Fruit fly (Drosophila melanogaster) whole organism, embryonic: Measurements from ENCODE around the gene CG13842.
A peak's percentile ranks its signal among the peaks of the same experiment; 100 is the strongest.

Source experiments
- Ada2b ChIP-seq: fragments of 200-800 bp; sonication (Bioruptor generic); IDR thresholded peaks from 2 replicates; pipeline ENCODE4 v1.3.6; 2022; ENCODE audit warnings: missing biosample characterization, missing genetic modification characterization
- Asciz ChIP-seq: fragments of 200-800 bp; sonication (Bioruptor generic); optimal IDR thresholded peaks from 2 replicates; lab custom pipeline; 2017; ENCODE audit warnings: missing biosample characterization, mild to moderate bottlenecking, missing genetic modification characterization, missing genetic modification reagents
- BtbVII ChIP-seq: fragments of 200-800 bp; sonication (Bioruptor generic); optimal IDR thresholded peaks from 3 replicates; lab custom pipeline; 2017; ENCODE audit warnings: missing biosample characterization, mild to moderate bottlenecking, missing genetic modification characterization
- CG10274 ChIP-seq: fragments of 200-800 bp; sonication (Bioruptor generic); optimal IDR thresholded peaks from 3 replicates; lab custom pipeline; 2017; ENCODE audit warnings: missing biosample characterization, mild to moderate bottlenecking, missing genetic modification characterization
- CG10431 ChIP-seq: fragments of 200-800 bp; sonication (Bioruptor generic); optimal IDR thresholded peaks from 3 replicates; lab custom pipeline; 2018; ENCODE audit warnings: missing biosample characterization, mild to moderate bottlenecking, missing genetic modification characterization
- CG11695 ChIP-seq: fragments of 200-800 bp; sonication (Bioruptor generic); IDR thresholded peaks from 3 replicates; pipeline ENCODE4 v1.3.6; 2022; ENCODE audit warnings: missing biosample characterization, missing genetic modification characterization
- CG12769 ChIP-seq: fragments of 200-800 bp; sonication (Bioruptor generic); optimal IDR thresholded peaks from 2 replicates; lab custom pipeline; 2019; ENCODE audit warnings: missing biosample characterization, mild to moderate bottlenecking, missing genetic modification characterization, moderate library complexity
- CG13287 ChIP-seq: fragments of 200-800 bp; sonication (Bioruptor generic); IDR thresholded peaks from 2 replicates; pipeline ENCODE4 v1.3.6; 2022; ENCODE audit warnings: missing biosample characterization, missing genetic modification characterization; ENCODE audit not compliant: partially characterized antibody
- CG13624 ChIP-seq: fragments of 200-800 bp; sonication (Bioruptor generic); optimal IDR thresholded peaks from 2 replicates; lab custom pipeline; 2016; ENCODE audit warnings: missing biosample characterization, missing genetic modification characterization
- CG15601 ChIP-seq: fragments of 200-800 bp; sonication (Bioruptor generic); optimal IDR thresholded peaks from 3 replicates; lab custom pipeline; 2019; ENCODE audit warnings: missing biosample characterization, mild to moderate bottlenecking, missing genetic modification characterization, moderate library complexity
- CG16815 ChIP-seq: fragments of 200-800 bp; sonication (Bioruptor generic); optimal IDR thresholded peaks from 3 replicates; lab custom pipeline; 2017; ENCODE audit warnings: missing biosample characterization, mild to moderate bottlenecking, missing genetic modification characterization
- CG17359 ChIP-seq: fragments of 200-800 bp; sonication (Bioruptor generic); optimal IDR thresholded peaks from 3 replicates; lab custom pipeline; 2018; ENCODE audit warnings: missing biosample characterization, mild to moderate bottlenecking, missing genetic modification characterization, moderate library complexity
- CG2712 ChIP-seq: fragments of 200-800 bp; optimal IDR thresholded peaks from 3 replicates; lab custom pipeline; 2019; ENCODE audit warnings: missing biosample characterization, mild to moderate bottlenecking, missing genetic modification characterization, moderate library complexity
- CG2875 ChIP-seq: fragments of 200-800 bp; sonication (Bioruptor generic); optimal IDR thresholded peaks from 2 replicates; lab custom pipeline; 2017; ENCODE audit warnings: missing biosample characterization, mild to moderate bottlenecking, missing genetic modification characterization, missing genetic modification reagents
- CG30020 ChIP-seq: fragments of 200-800 bp; optimal IDR thresholded peaks from 2 replicates; lab custom pipeline; 2019; ENCODE audit warnings: missing biosample characterization, mild to moderate bottlenecking, missing genetic modification characterization, moderate library complexity
- CG31441 ChIP-seq: fragments of 200-800 bp; sonication (Bioruptor generic); IDR thresholded peaks from 2 replicates; pipeline ENCODE4 v1.3.6; 2022; ENCODE audit warnings: missing biosample characterization, missing genetic modification characterization
- CG34422 ChIP-seq: fragments of 200-800 bp; sonication (Bioruptor generic); IDR thresholded peaks from 3 replicates; pipeline ENCODE4 v1.3.6; 2022; ENCODE audit warnings: missing biosample characterization, missing genetic modification characterization
- CG6791 ChIP-seq: fragments of 200-800 bp; sonication (Bioruptor generic); IDR thresholded peaks from 3 replicates; pipeline ENCODE4 v1.3.6; 2022; ENCODE audit warnings: missing biosample characterization, missing genetic modification characterization; ENCODE audit not compliant: partially characterized antibody
- CG7928 ChIP-seq: fragments of 200-800 bp; sonication (Bioruptor generic); optimal IDR thresholded peaks from 2 replicates; lab custom pipeline; 2017; ENCODE audit warnings: missing biosample characterization, mild to moderate bottlenecking, missing genetic modification characterization
- CG8924 ChIP-seq: fragments of 200-800 bp; optimal IDR thresholded peaks from 3 replicates; lab custom pipeline; 2019; ENCODE audit warnings: missing biosample characterization, mild to moderate bottlenecking, missing genetic modification characterization, moderate library complexity
- CG9817 ChIP-seq: fragments of 200-800 bp; sonication (Bioruptor generic); optimal IDR thresholded peaks from 2 replicates; lab custom pipeline; 2018; ENCODE audit warnings: missing biosample characterization, mild to moderate bottlenecking, missing genetic modification characterization, moderate library complexity
- D ChIP-seq, 2 experiments: fragments of 200-800 bp in 1 of 2; fragments of >200 bp in 1 of 2; sonication (Bioruptor generic) in 1 of 2; optimal IDR thresholded peaks; 2 replicates in 1 of 2; 3 replicates in 1 of 2; lab custom pipeline; 2017; ENCODE audit warnings: mild to moderate bottlenecking in 1 of 2, missing biosample characterization in 1 of 2, missing genetic modification characterization in 1 of 2, missing genetic modification reagents in 1 of 2
- Dfd ChIP-seq, 2 experiments: fragments of >200 bp; optimal IDR thresholded peaks; 2 replicates each; lab custom pipeline; 2017; ENCODE audit warnings: missing biosample characterization in 2 of 2, missing genetic modification characterization in 2 of 2
- Doc3 ChIP-seq: fragments of 200-800 bp; sonication (Bioruptor generic); IDR thresholded peaks from 3 replicates; pipeline ENCODE4 v1.3.6; 2022; ENCODE audit warnings: missing biosample characterization, missing genetic modification characterization; ENCODE audit not compliant: partially characterized antibody
- E2f2 ChIP-seq: fragments of 200-800 bp; sonication (Bioruptor generic); IDR thresholded peaks from 2 replicates; pipeline ENCODE4 v1.3.6; 2022; ENCODE audit warnings: missing biosample characterization, missing genetic modification characterization
- ERR ChIP-seq: fragments of 200-800 bp; sonication (Bioruptor generic); optimal IDR thresholded peaks from 2 replicates; lab custom pipeline; 2016; ENCODE audit warnings: missing biosample characterization, missing genetic modification characterization
- Eip74EF ChIP-seq, 2 experiments: fragments of 200-800 bp in 1 of 2; fragments of >200 bp in 1 of 2; sonication (Bioruptor generic) in 1 of 2; optimal IDR thresholded peaks; 2 replicates each; lab custom pipeline; 2017 to 2019; ENCODE audit warnings: missing biosample characterization in 2 of 2, missing genetic modification characterization in 2 of 2, mild to moderate bottlenecking in 1 of 2, moderate library complexity in 1 of 2
- HLH3B ChIP-seq: fragments of 200-800 bp; sonication (Bioruptor generic); IDR thresholded peaks from 2 replicates; pipeline ENCODE4 v1.3.6; 2022; ENCODE audit warnings: missing biosample characterization, missing genetic modification characterization
- HmgZ ChIP-seq: fragments of 200-800 bp; sonication (Bioruptor generic); optimal IDR thresholded peaks from 2 replicates; lab custom pipeline; 2018; ENCODE audit warnings: missing biosample characterization, mild to moderate bottlenecking, missing genetic modification characterization
- Nf-YA ChIP-seq: fragments of 200-800 bp; sonication (Bioruptor generic); IDR thresholded peaks from 2 replicates; pipeline ENCODE4 v1.3.6; 2022; ENCODE audit warnings: missing biosample characterization, missing genetic modification characterization
- Stat92E ChIP-seq, 3 experiments: fragments of >200 bp in 2 of 3; fragments of 200-800 bp in 1 of 3; sonication (Bioruptor generic) in 1 of 3; optimal IDR thresholded peaks; 2 replicates each; lab custom pipeline; 2017 to 2019; ENCODE audit warnings: missing biosample characterization in 3 of 3, missing genetic modification characterization in 3 of 3, mild to moderate bottlenecking in 1 of 3, moderate library complexity in 1 of 3
- bcd ChIP-seq: fragments of 200-800 bp; sonication (Bioruptor generic); optimal IDR thresholded peaks from 2 replicates; lab custom pipeline; 2017; ENCODE audit warnings: missing biosample characterization, mild to moderate bottlenecking, missing genetic modification characterization
- cato ChIP-seq: fragments of 200-800 bp; sonication (Bioruptor generic); optimal IDR thresholded peaks from 2 replicates; lab custom pipeline; 2016; ENCODE audit warnings: missing biosample characterization, missing genetic modification characterization, borderline replicate concordance
- ci ChIP-seq: fragments of 200-800 bp; sonication (Bioruptor generic); IDR thresholded peaks from 3 replicates; pipeline ENCODE4 v1.3.6; 2022; ENCODE audit warnings: missing biosample characterization, missing genetic modification characterization
- croc ChIP-seq: fragments of 200-800 bp; sonication (Bioruptor generic); conservative IDR thresholded peaks from 3 replicates; pipeline ENCODE4 v1.3.6; 2022; ENCODE audit warnings: missing biosample characterization, missing genetic modification characterization
- crp ChIP-seq, 2 experiments: fragments of 200-800 bp; sonication (Bioruptor generic); optimal IDR thresholded peaks; 2 replicates in 1 of 2; 3 replicates in 1 of 2; lab custom pipeline; 2017; ENCODE audit warnings: missing biosample characterization in 2 of 2, missing genetic modification characterization in 2 of 2, mild to moderate bottlenecking in 1 of 2, moderate library complexity in 1 of 2
- eve ChIP-seq, 2 experiments: fragments of >200 bp; optimal IDR thresholded peaks; 2 replicates each; lab custom pipeline; 2017; ENCODE audit warnings: missing biosample characterization in 2 of 2, missing genetic modification characterization in 2 of 2
- exex ChIP-seq: fragments of 200-800 bp; sonication (Bioruptor generic); optimal IDR thresholded peaks from 4 replicates; lab custom pipeline; 2018; ENCODE audit warnings: missing biosample characterization, mild to moderate bottlenecking, missing genetic modification characterization, moderate library complexity
- gce ChIP-seq: fragments of 200-800 bp; sonication (Bioruptor generic); IDR thresholded peaks from 3 replicates; pipeline ENCODE4 v1.3.6; 2022; ENCODE audit warnings: missing biosample characterization, missing genetic modification characterization
- onecut ChIP-seq: fragments of 200-800 bp; sonication (Bioruptor generic); IDR thresholded peaks from 2 replicates; pipeline ENCODE4 v1.3.6; 2022; ENCODE audit warnings: missing biosample characterization, missing genetic modification characterization
- pros ChIP-seq: fragments of 200-800 bp; sonication (Bioruptor generic); optimal IDR thresholded peaks from 3 replicates; lab custom pipeline; 2019; ENCODE audit warnings: missing biosample characterization, mild to moderate bottlenecking, missing genetic modification characterization, moderate library complexity
- rib ChIP-seq: fragments of 200-800 bp; sonication (Bioruptor generic); IDR thresholded peaks from 2 replicates; pipeline ENCODE4 v1.3.6; 2022; ENCODE audit warnings: missing biosample characterization, missing genetic modification characterization
- row ChIP-seq: fragments of 200-800 bp; sonication (Bioruptor generic); IDR thresholded peaks from 3 replicates; pipeline ENCODE4 v1.3.6; 2022; ENCODE audit warnings: missing biosample characterization, missing genetic modification characterization
- schlank ChIP-seq: fragments of 200-800 bp; sonication (Bioruptor generic); optimal IDR thresholded peaks from 2 replicates; lab custom pipeline; 2018; ENCODE audit warnings: missing biosample characterization, mild to moderate bottlenecking, missing genetic modification characterization
- slou ChIP-seq: fragments of 200-800 bp; sonication (Bioruptor generic); optimal IDR thresholded peaks from 3 replicates; lab custom pipeline; 2016; ENCODE audit warnings: missing biosample characterization, missing genetic modification characterization
- tap ChIP-seq: fragments of 200-800 bp; optimal IDR thresholded peaks from 3 replicates; lab custom pipeline; 2019; ENCODE audit warnings: missing biosample characterization, mild to moderate bottlenecking, missing genetic modification characterization, moderate library complexity
- unc-4 ChIP-seq: fragments of 200-800 bp; sonication (Bioruptor generic); IDR thresholded peaks from 2 replicates; pipeline ENCODE4 v1.3.6; 2022; ENCODE audit warnings: missing biosample characterization, missing genetic modification characterization; ENCODE audit not compliant: partially characterized antibody
- vnd ChIP-seq: fragments of 200-800 bp; sonication (Bioruptor generic); IDR thresholded peaks from 3 replicates; pipeline ENCODE4 v1.3.6; 2022; ENCODE audit warnings: missing biosample characterization, missing genetic modification characterization; ENCODE audit not compliant: partially characterized antibody
- wdn ChIP-seq: fragments of 200-800 bp; sonication (Bioruptor generic); IDR thresholded peaks from 2 replicates; pipeline ENCODE4 v1.3.6; 2022; ENCODE audit warnings: missing biosample characterization, missing genetic modification characterization

The CG13842 gene

DNA sequence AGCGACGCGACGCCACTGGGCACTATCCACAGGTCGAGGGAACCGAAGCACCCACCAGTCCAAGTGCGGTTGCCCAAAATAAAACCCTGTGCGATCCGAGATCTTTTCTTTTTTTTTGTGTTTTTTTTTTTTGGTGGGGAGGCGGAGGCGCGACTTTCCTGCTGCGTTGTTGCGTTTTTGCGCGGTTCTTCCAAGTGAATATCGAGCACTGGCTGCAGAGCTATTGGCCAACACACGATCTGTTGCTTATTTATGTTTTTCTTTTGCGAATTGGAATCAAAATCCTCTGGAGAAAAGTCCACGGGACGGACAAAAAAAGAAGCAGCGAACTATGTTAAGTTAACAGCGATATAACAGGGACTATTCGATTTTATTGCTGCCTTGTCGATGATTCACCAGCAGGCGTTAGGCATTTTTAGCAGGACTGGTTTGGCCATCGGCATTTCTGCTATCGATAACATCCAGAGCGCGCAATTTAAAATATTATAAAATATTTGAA lies 13.8 kb upstream of the CG13842 start, which contains the start of gene wge (continued):
- peak; percentile 69 for TF ChIP-seq unc-4 (GFP tag; lab: Robert Waterston, UW)
- TF ChIP-seq tap (tag; lab: Kevin White, UChicago): no peak
- TF ChIP-seq Doc3 (GFP tag; lab: Robert Waterston, UW): peak; percentile 44; the same call in 2 of the 3 replicates
- no peak for TF ChIP-seq wdn
- TF ChIP-seq croc (GFP tag; lab: Robert Waterston, UW): no peak
- no peak for TF ChIP-seq CG10431 (GFP tag; lab: Kevin White, UChicago)
- TF ChIP-seq CG30020 (tag; lab: Kevin White, UChicago): no peak
- TF ChIP-seq eve (GFP tag; optimal IDR thresholded peaks at IDR 0.05; lab: Kevin White, UChicago): no peak
- peak; percentile 22 for TF ChIP-seq HmgZ
- no peak for TF ChIP-seq Stat92E (GFP tag; optimal IDR thresholded peaks at IDR 0.05; lab: Kevin White, UChicago)
- TF ChIP-seq CG9817: no peak
- TF ChIP-seq BtbVII (GFP tag; lab: Kevin White, UChicago): no peak
- TF ChIP-seq exex (tag; lab: Kevin White, UChicago): no peak
- no peak for TF ChIP-seq pros
- TF ChIP-seq cato: no peak
- TF ChIP-seq HLH3B: no peak
- peak; percentile 96 for TF ChIP-seq E2f2 (GFP tag; lab: Robert Waterston, UW)
- no peak for TF ChIP-seq Dfd (GFP tag; optimal IDR thresholded peaks at IDR 0.05; lab: Kevin White, UChicago)
- TF ChIP-seq CG13287: peak; percentile 79
- TF ChIP-seq bcd: no peak
- TF ChIP-seq vnd: peak; percentile 38; the same call in 1 of the 3 replicates
- TF ChIP-seq CG11695: no peak
- TF ChIP-seq CG8924 (tag; lab: Kevin White, UChicago): no peak
- no peak for TF ChIP-seq ci
- TF ChIP-seq Nf-YA (GFP tag; lab: Robert Waterston, UW): no peak
- no peak for TF ChIP-seq ERR (GFP tag; lab: Kevin White, UChicago)
- no peak for TF ChIP-seq onecut
- no peak for TF ChIP-seq CG15601 (tag; lab: Kevin White, UChicago)
- no peak for TF ChIP-seq gce (GFP tag; lab: Robert Waterston, UW)
- TF ChIP-seq Ada2b (GFP tag; lab: Robert Waterston, UW): no peak
- no peak for TF ChIP-seq schlank (tag; lab: Kevin White, UChicago)
- peak; percentile 74 for TF ChIP-seq CG6791
- no peak for TF ChIP-seq Asciz (GFP tag; lab: Kevin White, UChicago)
- no peak for TF ChIP-seq CG7928
- TF ChIP-seq slou (GFP tag; lab: Kevin White, UChicago): no peak
- no peak for TF ChIP-seq rib (GFP tag; lab: Robert Waterston, UW)
- TF ChIP-seq Eip74EF (GFP tag; optimal IDR thresholded peaks at IDR 0.05; lab: Kevin White, UChicago): no peak
- TF ChIP-seq CG34422 (GFP tag; lab: Robert Waterston, UW): no peak
- TF ChIP-seq CG31441 (GFP tag; lab: Robert Waterston, UW): no peak
- TF ChIP-seq crp (GFP tag; optimal IDR thresholded peaks at IDR 0.05; lab: Kevin White, UChicago): no peak
- no peak for TF ChIP-seq CG16815 (GFP tag; lab: Kevin White, UChicago)
- TF ChIP-seq D (optimal IDR thresholded peaks at IDR 0.05; lab: Kevin White, UChicago): no peak
- no peak for TF ChIP-seq D (GFP tag; optimal IDR thresholded peaks at IDR 0.05; lab: Kevin White, UChicago)
- no peak for TF ChIP-seq CG17359 (tag; lab: Kevin White, UChicago)
- TF ChIP-seq CG2712 (tag; lab: Kevin White, UChicago): peak; percentile 7
- TF ChIP-seq CG12769: no peak
- no peak for TF ChIP-seq row (GFP tag; lab: Robert Waterston, UW)
- no peak for TF ChIP-seq CG10274 (GFP tag; lab: Kevin White, UChicago)
- TF ChIP-seq CG13624 (GFP tag; lab: Kevin White, UChicago): no peak
- no peak for TF ChIP-seq CG2875
